Fruit fly (Drosophila melanogaster): ENCODE results near the gene Prosbeta7.

The Prosbeta7 gene

DNA sequence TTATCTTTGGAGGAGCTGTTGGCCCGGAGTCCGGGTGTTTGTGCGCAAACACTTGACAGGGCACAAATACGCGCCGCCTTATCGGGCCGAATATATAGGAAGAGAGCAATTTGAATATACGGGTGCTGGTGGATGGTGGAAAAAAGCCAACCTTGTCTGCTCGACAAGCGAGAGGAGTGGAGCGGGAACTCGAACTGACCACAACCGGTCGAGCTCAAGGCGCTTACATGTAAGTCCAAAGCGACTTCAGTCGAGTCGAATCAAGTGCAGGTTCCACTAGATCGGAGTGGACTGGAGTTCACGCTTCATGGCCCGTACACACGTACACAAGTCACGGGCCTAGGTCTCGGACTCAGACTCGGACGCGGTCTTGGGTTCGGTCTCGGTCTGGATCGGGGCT lies 42.3 kb downstream of the Prosbeta7 start:
- TF ChIP-seq Hr83 (GFP tag; optimal IDR thresholded peaks at IDR 0.05; ENCODE audit: poor library complexity, severe bottlenecking) (no peak), Rel (GFP tag; optimal IDR thresholded peaks at IDR 0.05) (no peak), Rel (tag; optimal IDR thresholded peaks at IDR 0.05) (no peak), Sp1 (GFP tag; optimal IDR thresholded peaks at IDR 0.05) (no peak), dmrt93B (GFP tag; optimal IDR thresholded peaks at IDR 0.05) (no peak), jim (GFP tag; optimal IDR thresholded peaks at IDR 0.05) (no peak)

DNA sequence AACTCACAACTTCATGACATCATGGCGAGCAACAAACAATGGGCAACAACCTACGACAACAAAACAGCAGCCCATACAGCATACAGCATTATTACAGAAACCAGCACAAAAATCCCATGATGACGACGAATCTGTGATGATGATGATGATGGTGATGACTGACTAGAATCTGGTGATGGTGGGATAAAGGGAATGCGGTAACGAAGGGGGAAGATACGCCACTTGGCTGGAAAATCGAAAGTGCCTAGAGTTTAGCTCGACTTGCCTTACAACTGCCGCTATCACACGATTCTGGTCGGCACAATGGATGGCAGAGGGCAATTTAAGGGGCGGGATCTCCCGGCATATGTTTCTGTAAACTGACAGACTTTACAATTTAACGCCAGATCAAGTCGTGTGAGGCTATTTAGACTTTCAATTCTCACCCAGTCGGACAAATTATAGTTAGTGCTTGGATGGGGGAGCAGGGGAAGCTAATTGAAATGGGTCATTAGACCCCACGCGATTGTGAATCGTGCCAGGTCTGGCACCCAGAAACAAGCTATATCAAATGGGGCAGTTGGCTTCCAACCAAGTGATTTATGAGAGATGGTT lies 43.0 kb downstream of the Prosbeta7 start:
- TF ChIP-seq fru (GFP tag; optimal IDR thresholded peaks at IDR 0.05) (no peak), Hr78 (GFP tag; optimal IDR thresholded peaks at IDR 0.05) (no peak), br (GFP tag; optimal IDR thresholded peaks at IDR 0.05) (no peak), jim (GFP tag; optimal IDR thresholded peaks at IDR 0.05) (no peak), sv (GFP tag; optimal IDR thresholded peaks at IDR 0.05) (no peak), Sp1 (GFP tag; optimal IDR thresholded peaks at IDR 0.05) (no peak), h (GFP tag; optimal IDR thresholded peaks at IDR 0.05) (no peak), Hnf4 (GFP tag; optimal IDR thresholded peaks at IDR 0.05) (no peak), ey (GFP tag; optimal IDR thresholded peaks at IDR 0.05) (no peak), brk (GFP tag; optimal IDR thresholded peaks at IDR 0.05) (no peak), lola (GFP tag; optimal IDR thresholded peaks at IDR 0.05) (no peak), tai (GFP tag; optimal IDR thresholded peaks at IDR 0.05) (no peak), usp (GFP tag; optimal IDR thresholded peaks at IDR 0.05) (no peak), dsf (GFP tag; optimal IDR thresholded peaks at IDR 0.05; ENCODE audit: borderline replicate concordance) (no peak), Vsx2 (GFP tag; optimal IDR thresholded peaks at IDR 0.05; ENCODE audit: partially characterized antibody) (no peak), woc (GFP tag; optimal IDR thresholded peaks at IDR 0.05) (no peak), Rel (GFP tag; optimal IDR thresholded peaks at IDR 0.05) (no peak), Rel (tag; optimal IDR thresholded peaks at IDR 0.05) (no peak)

DNA sequence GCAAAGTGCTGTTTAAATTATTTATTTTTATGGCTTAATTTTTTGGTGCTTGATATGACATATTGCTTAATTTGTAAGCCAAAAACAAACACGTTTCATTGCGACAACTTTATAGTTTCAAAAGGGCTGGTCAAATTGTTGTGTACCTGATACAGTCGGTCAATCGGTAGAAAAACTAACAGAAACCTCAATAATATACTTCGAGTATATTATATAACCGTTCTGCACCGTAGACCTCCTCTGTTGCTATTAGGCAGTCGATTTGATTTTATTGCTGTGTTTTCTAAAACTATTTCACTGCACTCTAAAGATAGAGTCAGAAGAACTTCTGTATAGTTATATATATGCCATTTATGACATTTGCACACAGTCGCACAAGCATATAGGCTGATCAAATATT lies 47.9 kb downstream of the Prosbeta7 start:
- TF ChIP-seq sv (GFP tag; optimal IDR thresholded peaks at IDR 0.05) (no peak), Dif (GFP tag; optimal IDR thresholded peaks at IDR 0.05; ENCODE audit: partially characterized antibody) (no peak), Vsx2 (GFP tag; optimal IDR thresholded peaks at IDR 0.05; ENCODE audit: partially characterized antibody) (no peak), psq (GFP tag; optimal IDR thresholded peaks at IDR 0.05) (no peak), jim (GFP tag; optimal IDR thresholded peaks at IDR 0.05) (no peak), dsf (GFP tag; optimal IDR thresholded peaks at IDR 0.05; ENCODE audit: borderline replicate concordance) (no peak)

DNA sequence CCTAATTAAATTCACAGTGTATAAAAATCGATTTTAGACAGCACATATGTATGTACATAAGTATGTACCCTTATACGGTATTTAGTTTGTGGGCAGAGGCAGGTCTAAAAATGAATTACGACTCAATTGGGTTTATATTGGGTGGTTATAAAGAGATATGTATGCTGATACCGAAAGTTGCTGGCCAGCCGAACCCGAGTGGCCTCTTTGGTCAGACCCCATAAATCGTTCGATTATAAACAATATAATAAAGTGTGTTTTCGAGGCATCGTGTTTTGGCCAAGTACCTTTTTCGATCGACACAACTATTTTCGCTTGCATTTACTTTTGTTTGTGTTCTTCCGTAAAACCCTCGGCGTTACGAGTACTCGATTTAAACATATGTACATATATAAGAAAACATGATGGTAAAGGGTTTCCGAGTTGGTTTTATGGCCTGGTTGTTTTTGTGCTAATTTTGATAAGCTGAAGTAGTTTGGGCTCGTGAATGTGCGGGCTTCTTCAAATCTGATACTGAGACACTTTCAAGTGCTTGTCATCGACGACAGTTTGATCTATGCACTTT lies 48.8 kb downstream of the Prosbeta7 start:
- TF ChIP-seq Sp1 (GFP tag; optimal IDR thresholded peaks at IDR 0.05) (no peak), brk (GFP tag; optimal IDR thresholded peaks at IDR 0.05) (no peak), ey (GFP tag; optimal IDR thresholded peaks at IDR 0.05) (no peak)

DNA sequence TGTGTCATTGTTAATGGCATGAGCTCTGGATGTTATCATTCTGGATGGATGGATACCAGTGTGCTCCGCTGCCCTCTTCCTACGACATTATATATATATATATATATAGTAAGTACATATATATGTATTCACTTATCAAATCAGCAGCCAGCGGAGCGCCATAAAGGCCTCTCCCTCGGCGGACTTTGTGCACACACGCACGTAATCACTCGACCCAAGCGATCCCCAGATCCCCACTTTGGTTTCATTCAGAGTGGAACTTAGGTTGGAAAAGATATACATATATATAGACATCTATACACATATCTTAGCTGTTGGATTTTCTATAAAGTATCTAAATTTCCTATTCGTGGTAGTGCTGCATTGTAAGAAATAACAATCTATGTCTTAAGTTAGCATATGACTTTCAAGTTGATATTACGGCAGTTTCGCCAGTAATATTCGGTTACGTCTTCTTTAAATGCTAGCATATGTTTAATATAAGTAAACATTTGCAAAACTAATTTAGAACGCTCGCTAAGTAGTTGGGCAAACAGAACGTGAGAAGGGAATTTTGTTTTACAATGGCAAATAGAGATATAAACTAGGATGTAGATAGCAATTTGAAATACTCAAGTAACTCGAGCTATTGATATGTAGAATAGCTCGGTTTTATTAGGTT lies 49.9 kb downstream of the Prosbeta7 start:
- TF ChIP-seq sage (GFP tag; optimal IDR thresholded peaks at IDR 0.05) (no peak), N (GFP tag; optimal IDR thresholded peaks at IDR 0.05) (no peak), sv (GFP tag; optimal IDR thresholded peaks at IDR 0.05) (no peak), Hnf4 (GFP tag; optimal IDR thresholded peaks at IDR 0.05) (no peak), pan (optimal IDR thresholded peaks at IDR 0.05) (no peak), dl (GFP tag; optimal IDR thresholded peaks at IDR 0.05; ENCODE audit: insufficient read depth in 1 of 2, partially characterized antibody in 2 of 2) (no peak), Hr78 (GFP tag; optimal IDR thresholded peaks at IDR 0.05) (no peak), tai (GFP tag; optimal IDR thresholded peaks at IDR 0.05) (no peak), Vsx2 (GFP tag; optimal IDR thresholded peaks at IDR 0.05; ENCODE audit: partially characterized antibody) (no peak), Hr83 (GFP tag; optimal IDR thresholded peaks at IDR 0.05; ENCODE audit: poor library complexity, severe bottlenecking) (no peak), GATAd (GFP tag; optimal IDR thresholded peaks at IDR 0.05) (no peak), ey (GFP tag; optimal IDR thresholded peaks at IDR 0.05) (no peak), br (GFP tag; optimal IDR thresholded peaks at IDR 0.05) (no peak), dmrt93B (GFP tag; optimal IDR thresholded peaks at IDR 0.05) (no peak), Mio (GFP tag; optimal IDR thresholded peaks at IDR 0.05) (no peak), CG9705 (GFP tag; optimal IDR thresholded peaks at IDR 0.05) (no peak)

Data from whole organism, wandering third instar larva.